Worm (Caenorhabditis elegans): ENCODE measurements around the gene ivns-1.

The ivns-1 gene

DNA sequence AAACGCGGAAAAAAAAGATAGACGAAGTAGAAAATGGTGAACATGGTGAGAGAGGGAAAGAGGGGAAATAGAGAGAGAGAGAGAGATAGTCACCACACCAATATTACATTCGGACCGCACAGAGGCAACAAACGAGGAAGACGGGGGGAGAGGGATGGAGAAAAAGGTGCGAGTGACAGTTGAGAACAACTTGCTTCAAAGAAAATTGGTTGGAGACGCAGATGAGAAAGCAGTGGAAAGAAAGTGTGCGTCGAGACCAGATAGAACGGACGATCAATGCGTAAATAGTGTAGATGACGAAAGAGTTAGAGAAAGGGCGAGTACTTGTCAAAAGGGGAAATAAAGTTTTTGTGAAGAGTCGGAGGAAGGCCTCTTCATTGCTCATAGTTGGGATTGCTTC lies 36.2 kb upstream of the ivns-1 start (continued):
- TF ChIP-seq ama-1 (optimal IDR thresholded peaks at IDR 0.05), result no peak
- TF ChIP-seq ama-1 (GFP tag; optimal IDR thresholded peaks at IDR 0.05), result no peak
- TF ChIP-seq lsl-1 (GFP tag; optimal IDR thresholded peaks at IDR 0.05), result no peak
- no peak for TF ChIP-seq F23B12.7 (tag; optimal IDR thresholded peaks at IDR 0.05; ENCODE audit: insufficient read depth)
- TF ChIP-seq fkh-3 (tag; optimal IDR thresholded peaks at IDR 0.05), result no peak
- no peak for TF ChIP-seq F57C9.4 (tag; optimal IDR thresholded peaks at IDR 0.05)
- TF ChIP-seq nhr-90 (tag; optimal IDR thresholded peaks at IDR 0.05), result no peak
- TF ChIP-seq ztf-26 (tag; optimal IDR thresholded peaks at IDR 0.05), result peak; percentile 7
- no peak for TF ChIP-seq sptf-2 (GFP tag; optimal IDR thresholded peaks at IDR 0.05)
- no peak; the same call in none of the 2 replicates for TF ChIP-seq zfh-2 (GFP tag; conservative IDR thresholded peaks at IDR 0.05)
- TF ChIP-seq somi-1 (GFP tag; optimal IDR thresholded peaks at IDR 0.05), result peak; percentile 65
- no peak for TF ChIP-seq F52B5.7 (tag; optimal IDR thresholded peaks at IDR 0.05)
- no peak for TF ChIP-seq dox-1 (GFP tag; IDR thresholded peaks at IDR 0.05)
- no peak for TF ChIP-seq die-1 (tag; optimal IDR thresholded peaks at IDR 0.05)
- TF ChIP-seq D2030.7 (GFP tag; IDR thresholded peaks at IDR 0.05), result no peak
- TF ChIP-seq nfyb-1 (GFP tag; IDR thresholded peaks at IDR 0.05), result peak; percentile 72; the same call in 1 of the 2 replicates
- no peak for TF ChIP-seq hmg-20 (GFP tag; IDR thresholded peaks at IDR 0.05)
- TF ChIP-seq snpc-4 (GFP tag; optimal IDR thresholded peaks at IDR 0.05), result no peak
- TF ChIP-seq snpc-4 (tag; optimal IDR thresholded peaks at IDR 0.05), result peak in 3 of 4 experiments; percentile 18 to 46 (median 38)
- no peak for TF ChIP-seq ccch-3 (GFP tag; optimal IDR thresholded peaks at IDR 0.05)
- TF ChIP-seq pha-4 (tag; optimal IDR thresholded peaks at IDR 0.05), result no peak
- TF ChIP-seq mcd-1 (GFP tag; IDR thresholded peaks at IDR 0.05), result peak; percentile 56
- no peak for TF ChIP-seq rpc-1 (optimal IDR thresholded peaks at IDR 0.05)
- no peak for TF ChIP-seq rpc-1 (tag; optimal IDR thresholded peaks at IDR 0.05)
- TF ChIP-seq snpc-1.3 (tag; optimal IDR thresholded peaks at IDR 0.05; ENCODE audit: insufficient read depth), result no peak
- TF ChIP-seq pbrm-1 (GFP tag; IDR thresholded peaks at IDR 0.05), result peak; percentile 46
- TF ChIP-seq hsf-1 (GFP tag; IDR thresholded peaks at IDR 0.05), result no peak
- TF ChIP-seq dpff-1 (tag; optimal IDR thresholded peaks at IDR 0.05), result no peak
- TF ChIP-seq K11D2.4 (GFP tag; IDR thresholded peaks at IDR 0.05), result 0 out of 2 replicates have a peak, but pooled peaks have one; percentile 28
- TF ChIP-seq ceh-79 (tag; optimal IDR thresholded peaks at IDR 0.05), result no peak

ce11 chrX:12668941-12669501 lies 34.9 kb upstream of the ivns-1 start:
- TF ChIP-seq Y79H2A.3 (GFP tag; conservative IDR thresholded peaks at IDR 0.05) (no peak), Y56A3A.18 (GFP tag; IDR thresholded peaks at IDR 0.05) (no peak), ztf-22 (GFP tag; optimal IDR thresholded peaks at IDR 0.05) (no peak), C17E4.6 (GFP tag; IDR thresholded peaks at IDR 0.05) (no peak), attf-5 (GFP tag; optimal IDR thresholded peaks at IDR 0.05) (no peak), attf-3 (GFP tag; conservative IDR thresholded peaks at IDR 0.05) (no peak), snpc-1.1 (tag; optimal IDR thresholded peaks at IDR 0.05; ENCODE audit: insufficient read depth) (no peak)

DNA sequence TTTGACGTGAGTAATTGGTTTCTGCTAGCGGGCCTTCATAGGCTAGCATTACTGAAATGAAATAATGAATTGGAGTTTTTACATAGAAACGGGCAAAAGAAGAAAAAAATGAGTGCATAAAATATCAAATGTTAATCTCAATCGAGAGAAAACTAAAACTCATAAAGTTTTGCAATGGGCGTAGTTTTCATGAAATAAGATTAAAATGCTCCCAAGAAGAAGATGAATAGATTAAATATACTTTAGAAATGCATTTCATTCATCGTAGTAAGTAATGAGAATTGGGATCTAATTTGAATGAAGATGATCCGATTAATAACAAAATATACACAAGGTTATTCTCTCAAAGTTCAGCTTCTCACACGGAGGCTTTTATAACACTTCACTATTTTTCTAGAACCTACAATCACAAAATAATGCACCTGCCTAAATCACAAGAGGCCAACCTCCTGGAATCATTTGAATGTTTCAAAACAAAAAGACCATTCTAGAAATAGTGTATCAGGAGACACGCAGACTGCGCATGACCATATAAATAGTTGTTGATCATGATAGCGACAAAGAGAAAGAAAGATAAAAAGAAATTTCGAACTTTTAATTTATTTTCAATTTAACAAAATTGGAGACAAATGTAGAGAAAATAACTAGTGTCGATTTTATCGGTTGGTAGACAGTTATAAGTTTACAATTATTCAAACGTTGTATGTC lies 33.8 kb upstream of the ivns-1 start, which contains the start of gene nhr-17:
Gene nhr-17 (minus strand): TSS at position 51 of the 708 bp plus-strand sequence.
- TF ChIP-seq K11D2.4 (GFP tag; IDR thresholded peaks at IDR 0.05), result peak; percentile 9; the same call in 1 of the 2 replicates
- TF ChIP-seq tbp1 (GFP tag; optimal IDR thresholded peaks at IDR 0.05), result peak; percentile 22
- TF ChIP-seq F23B12.7 (tag; optimal IDR thresholded peaks at IDR 0.05; ENCODE audit: insufficient read depth), result peak; percentile 14
- TF ChIP-seq B0019.2 (GFP tag; conservative IDR thresholded peaks at IDR 0.05), result no peak
- no peak for TF ChIP-seq nfya-2 (GFP tag; IDR thresholded peaks at IDR 0.05)
- no peak for TF ChIP-seq cebp-1 (GFP tag; IDR thresholded peaks at IDR 0.05)
- peak; percentile 56 for TF ChIP-seq cebp-1 (tag; optimal IDR thresholded peaks at IDR 0.05)
- peak; percentile 79 for TF ChIP-seq hsf-1 (GFP tag; IDR thresholded peaks at IDR 0.05)
- TF ChIP-seq hlh-26 (GFP tag; conservative IDR thresholded peaks at IDR 0.05), result no peak
- TF ChIP-seq lin-40 (tag; optimal IDR thresholded peaks at IDR 0.05), result peak; percentile 49
- no peak for TF ChIP-seq nhr-179 (tag; optimal IDR thresholded peaks at IDR 0.05)
- TF ChIP-seq ztf-26 (tag; optimal IDR thresholded peaks at IDR 0.05), result peak; percentile 34
- 0 out of 2 replicates have a peak, but pooled peaks have one; percentile 43 for TF ChIP-seq cebp-2 (GFP tag; IDR thresholded peaks at IDR 0.05)
- peak; percentile 27 for TF ChIP-seq nhr-80 (tag; optimal IDR thresholded peaks at IDR 0.05)
